2 worm cellular contexts compared by ENCODE assay signal in the genomic region with DNA sequence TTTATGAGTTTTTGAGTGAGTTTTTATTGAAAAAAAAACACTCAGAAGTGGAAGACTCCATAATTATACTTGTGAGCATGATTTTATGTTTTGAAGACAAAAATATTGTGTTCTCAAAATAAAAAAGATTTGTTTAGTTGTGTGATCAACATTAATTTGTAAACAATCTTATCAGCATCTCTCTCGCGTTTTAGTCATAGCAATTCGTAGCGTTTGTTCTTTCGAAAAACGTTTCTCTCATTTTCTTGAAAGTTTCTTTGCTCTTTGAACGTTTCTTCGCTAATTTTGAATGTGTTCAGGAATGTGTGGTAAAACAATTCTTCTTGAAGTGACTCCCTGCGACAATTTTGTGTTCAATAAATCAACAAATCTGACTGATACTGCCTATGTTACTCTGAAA.
A peak's percentile ranks its signal among the peaks of the same experiment; 100 is the strongest.
TF ChIP-seq lines count a peak whose summit lies in the region.

Gene ZC196.2, plus strand, starts transcription at position 301 of the 400 bp plus-strand sequence.

TF ChIP-seq in whole organism, L3 larva, 47 proteins besides CTCF, POLR2A, EP300 and RAD21:
- TF ChIP-seq pha-4 (tag; optimal IDR thresholded peaks at IDR 0.05; lab: Kevin White, UChicago) (peak; percentile 9), ceh-16 (tag; optimal IDR thresholded peaks at IDR 0.05; lab: Kevin White, UChicago) (no peak)

TF ChIP-seq in whole organism, L4 larva, 104 proteins besides CTCF, POLR2A, EP300 and RAD21:
- no peak for TF ChIP-seq zag-1 (tag; optimal IDR thresholded peaks at IDR 0.05; lab: Kevin White, UChicago)
- TF ChIP-seq snpc-4 (tag; optimal IDR thresholded peaks at IDR 0.05; lab: Kevin White, UChicago), result no peak
- no peak for TF ChIP-seq ztf-11 (tag; optimal IDR thresholded peaks at IDR 0.05; lab: Kevin White, UChicago)
- TF ChIP-seq madf-5 (GFP tag; IDR thresholded peaks at IDR 0.05; lab: Robert Waterston, UW), result no peak
- TF ChIP-seq Y48G9A.11 (GFP tag; IDR thresholded peaks at IDR 0.05; lab: Robert Waterston, UW), result no peak
- no peak for TF ChIP-seq ztf-7 (tag; optimal IDR thresholded peaks at IDR 0.05; lab: Kevin White, UChicago)
- TF ChIP-seq lin-39 (tag; optimal IDR thresholded peaks at IDR 0.05; lab: Kevin White, UChicago), result no peak
- TF ChIP-seq unc-130 (GFP tag; optimal IDR thresholded peaks at IDR 0.05; lab: Kevin White, UChicago), result no peak
- TF ChIP-seq jun-1 (tag; optimal IDR thresholded peaks at IDR 0.05; lab: Kevin White, UChicago), result no peak
- no peak for TF ChIP-seq daf-16 (GFP tag; optimal IDR thresholded peaks at IDR 0.05; lab: Kevin White, UChicago)
- peak; percentile 59 for TF ChIP-seq daf-16 (tag; optimal IDR thresholded peaks at IDR 0.05; lab: Kevin White, UChicago)
- peak; percentile 13 for TF ChIP-seq aha-1 (tag; lab: Kevin White, UChicago)
- no peak for TF ChIP-seq R02D3.7 (tag; optimal IDR thresholded peaks at IDR 0.05; lab: Kevin White, UChicago)

Comparison
In these comparisons a context has a peak if more than half of its experiments do, and no peak if none do; other contexts are left out.
1. Of the 28 proteins assayed by ChIP-seq in both whole organism, L4 larva and whole organism, L3 larva: peak only in whole organism, L4 larva: none; only in whole organism, L3 larva: pha-4; in both: none; in neither: 27.